Worm (Caenorhabditis elegans) whole organism, late embryonic: Measurements from ENCODE around the gene magu-4.
A peak's percentile ranks its signal among the peaks of the same experiment; 100 is the strongest.

Experiments used
- C38D4.7 ChIP-seq: fragments of 200-800 bp; sonication (Bioruptor generic); optimal IDR thresholded peaks from 2 replicates; lab custom pipeline; 2018; ENCODE audit warnings: mild to moderate bottlenecking, missing genetic modification characterization, moderate library complexity, missing compliant biosample characterization
- K02D7.2 ChIP-seq: sonication (generic microtip); optimal IDR thresholded peaks from 2 replicates; lab custom pipeline; 2017; ENCODE audit warnings: mild to moderate bottlenecking, missing genetic modification characterization, missing compliant biosample characterization
- Y22D7AL.16 ChIP-seq: sonication (generic microtip); optimal IDR thresholded peaks from 2 replicates; lab custom pipeline; 2016; ENCODE audit warnings: missing genetic modification characterization, missing compliant biosample characterization
- ahr-1 ChIP-seq: sonication (generic microtip); optimal IDR thresholded peaks from 2 replicates; lab custom pipeline; 2016; ENCODE audit warnings: missing genetic modification characterization, missing compliant biosample characterization
- ceh-2 ChIP-seq: sonication (generic microtip); optimal IDR thresholded peaks from 2 replicates; lab custom pipeline; 2016; ENCODE audit warnings: missing genotype, missing genetic modification characterization, missing compliant biosample characterization
- ceh-30 ChIP-seq: fragments of 150-350 bp; optimal IDR thresholded peaks from 2 replicates; lab custom pipeline; 2014; ENCODE audit warnings: missing biosample characterization, missing genetic modification characterization
- ceh-31 ChIP-seq: sonication (generic microtip); optimal IDR thresholded peaks from 2 replicates; lab custom pipeline; 2016; ENCODE audit warnings: missing genetic modification characterization, missing compliant biosample characterization
- ceh-48 ChIP-seq: sonication (generic microtip); optimal IDR thresholded peaks from 2 replicates; lab custom pipeline; 2016; ENCODE audit warnings: missing genetic modification characterization, inconsistent platforms, missing compliant biosample characterization
- ceh-6 ChIP-seq: fragments of 200-800 bp; sonication (Bioruptor generic); optimal IDR thresholded peaks from 2 replicates; lab custom pipeline; 2018; ENCODE audit warnings: mild to moderate bottlenecking, missing genetic modification characterization, missing compliant biosample characterization
- elt-2 ChIP-seq: sonication (generic microtip); optimal IDR thresholded peaks from 2 replicates; lab custom pipeline; 2016; ENCODE audit warnings: missing genetic modification reagents, missing genetic modification characterization, missing compliant biosample characterization
- eyg-1 ChIP-seq: sonication (generic microtip); optimal IDR thresholded peaks from 2 replicates; lab custom pipeline; 2016; ENCODE audit warnings: missing genotype, missing genetic modification characterization, missing compliant biosample characterization
- fax-1 ChIP-seq: sonication (generic microtip); optimal IDR thresholded peaks from 2 replicates; lab custom pipeline; 2016; ENCODE audit warnings: missing genotype, missing genetic modification characterization, missing compliant biosample characterization
- gmeb-2 ChIP-seq: sonication (generic microtip); optimal IDR thresholded peaks from 2 replicates; lab custom pipeline; 2016; ENCODE audit warnings: missing genetic modification characterization, inconsistent platforms, missing compliant biosample characterization
- hlh-6 ChIP-seq: sonication (generic microtip); optimal IDR thresholded peaks from 2 replicates; lab custom pipeline; 2016; ENCODE audit warnings: missing genotype, missing genetic modification characterization, missing compliant biosample characterization
- nhr-232 ChIP-seq: sonication (generic microtip); optimal IDR thresholded peaks from 2 replicates; lab custom pipeline; 2016; ENCODE audit warnings: missing genetic modification characterization, missing compliant biosample characterization
- odd-2 ChIP-seq: sonication (generic microtip); optimal IDR thresholded peaks from 2 replicates; lab custom pipeline; 2017; ENCODE audit warnings: antibody characterized with exemption, mild to moderate bottlenecking, missing genetic modification characterization, missing compliant biosample characterization
- pat-9 ChIP-seq: fragments of 200-800 bp; sonication (Bioruptor generic); optimal IDR thresholded peaks from 2 replicates; lab custom pipeline; 2018; ENCODE audit warnings: mild to moderate bottlenecking, missing genetic modification characterization, moderate library complexity, missing compliant biosample characterization
- pros-1 ChIP-seq: fragments of 150-350 bp; optimal IDR thresholded peaks from 2 replicates; lab custom pipeline; 2014; ENCODE audit warnings: missing biosample characterization, missing genetic modification reagents, missing genetic modification characterization
- rnt-1 ChIP-seq: sonication (generic microtip); optimal IDR thresholded peaks from 2 replicates; lab custom pipeline; 2016; ENCODE audit warnings: missing genetic modification characterization, missing compliant biosample characterization
- sox-2 ChIP-seq: fragments of 200-800 bp; sonication (Bioruptor generic); IDR thresholded peaks from 2 replicates; pipeline ENCODE4 v1.3.6; 2022; ENCODE audit warnings: missing genetic modification reagents, missing genetic modification characterization, missing compliant biosample characterization
- sox-4 ChIP-seq: sonication (generic microtip); optimal IDR thresholded peaks from 2 replicates; lab custom pipeline; 2017; ENCODE audit warnings: mild to moderate bottlenecking, missing genetic modification characterization, inconsistent platforms, missing compliant biosample characterization
- syd-9 ChIP-seq: sonication (generic microtip); optimal IDR thresholded peaks from 2 replicates; lab custom pipeline; 2016; ENCODE audit warnings: mild to moderate bottlenecking, missing genetic modification characterization, moderate library complexity, missing compliant biosample characterization
- tbx-2 ChIP-seq: sonication (generic microtip); optimal IDR thresholded peaks from 2 replicates; lab custom pipeline; 2016; ENCODE audit warnings: missing genetic modification characterization, missing compliant biosample characterization
- tbx-7 ChIP-seq: sonication (generic microtip); optimal IDR thresholded peaks from 2 replicates; lab custom pipeline; 2016; ENCODE audit warnings: missing genotype, missing genetic modification characterization, missing compliant biosample characterization
- ttx-3 ChIP-seq: sonication (generic microtip); optimal IDR thresholded peaks from 2 replicates; lab custom pipeline; 2016; ENCODE audit warnings: missing genetic modification reagents, missing genetic modification characterization, missing compliant biosample characterization
- unc-42 ChIP-seq: sonication (generic microtip); optimal IDR thresholded peaks from 2 replicates; lab custom pipeline; 2016; ENCODE audit warnings: missing genotype, missing genetic modification characterization, missing compliant biosample characterization

Gene magu-4

ce11 chrIV:10056138-10056537 lies 46.6 kb downstream of the magu-4 start, which contains the start of gene T04B2.7:
T04B2.7 (minus strand) TSS chrIV:10056238.
- TF ChIP-seq ceh-48 (tag; lab: Kevin White, UChicago) (no peak), ceh-6 (GFP tag; lab: Kevin White, UChicago) (no peak), tbx-2 (tag; lab: Kevin White, UChicago) (no peak), C38D4.7 (no peak), ceh-31 (tag; lab: Kevin White, UChicago) (no peak), elt-2 (tag; lab: Kevin White, UChicago) (no peak), K02D7.2 (no peak), ahr-1 (tag; lab: Kevin White, UChicago) (no peak), Y22D7AL.16 (no peak), eyg-1 (tag; lab: Kevin White, UChicago) (no peak), rnt-1 (no peak), ttx-3 (tag; lab: Kevin White, UChicago) (no peak), syd-9 (no peak), nhr-232 (tag; lab: Kevin White, UChicago) (no peak)
- TF ChIP-seq, all 69 proteins: peak for 0

ce11 chrIV:10059175-10059574 lies 49.6 kb downstream of the magu-4 start:
- no peak for TF ChIP-seq sox-4
- peak; percentile 91 for TF ChIP-seq elt-2 (tag; lab: Kevin White, UChicago)
- TF ChIP-seq, all 69 proteins: peak for 1

ce11 chrIV:10060795-10061194 lies 51.2 kb downstream of the magu-4 start:
- no peak for TF ChIP-seq gmeb-2 (tag; lab: Kevin White, UChicago)
- no peak for TF ChIP-seq ceh-48 (tag; lab: Kevin White, UChicago)
- TF ChIP-seq sox-2, result no peak
- no peak for TF ChIP-seq ceh-2 (tag; lab: Kevin White, UChicago)
- no peak for TF ChIP-seq ceh-30 (tag; lab: Kevin White, UChicago)
- TF ChIP-seq pros-1 (tag; lab: Kevin White, UChicago), result no peak
- TF ChIP-seq odd-2 (tag; lab: Kevin White, UChicago), result no peak
- TF ChIP-seq hlh-6 (tag; lab: Kevin White, UChicago), result no peak
- no peak for TF ChIP-seq tbx-7 (tag; lab: Kevin White, UChicago)
- TF ChIP-seq tbx-2 (tag; lab: Kevin White, UChicago), result no peak

ce11 chrIV:10062728-10063127 lies 53.2 kb downstream of the magu-4 start, which contains the start of gene ipla-7:
ipla-7 (minus strand) TSS chrIV:10062849.
- TF ChIP-seq elt-2 (tag; lab: Kevin White, UChicago), result no peak
- no peak for TF ChIP-seq pat-9 (tag; lab: Kevin White, UChicago)
- TF ChIP-seq ceh-48 (tag; lab: Kevin White, UChicago), result peak; percentile 54
- peak; percentile 37 for TF ChIP-seq unc-42 (tag; lab: Kevin White, UChicago)
- TF ChIP-seq fax-1 (tag; lab: Kevin White, UChicago), result peak; percentile 9
